Fruit fly (Drosophila melanogaster): ENCODE measurements around the gene Pen.

dm6 chr2L:10056705-10057104 lies at the start of gene Pen:
- TF ChIP-seq Sp1 (GFP tag; optimal IDR thresholded peaks at IDR 0.05) (no peak), CrebA (GFP tag; optimal IDR thresholded peaks at IDR 0.05; ENCODE audit: borderline replicate concordance) (no peak), psq (GFP tag; optimal IDR thresholded peaks at IDR 0.05) (no peak)
